Worm (Caenorhabditis elegans) whole organism, L1 larva: Measurements from ENCODE around the gene degt-1.

Source experiments
- C34B4.2 ChIP-seq: sonication (generic microtip); optimal IDR thresholded peaks from 2 replicates; lab custom pipeline; 2017; ENCODE audit warnings: mild to moderate bottlenecking, missing genetic modification characterization, missing compliant biosample characterization
- F16B12.6 ChIP-seq: fragments of 150-350 bp; optimal IDR thresholded peaks from 2 replicates; lab custom pipeline; 2014; ENCODE audit warnings: missing biosample characterization, missing genetic modification characterization
- ama-1 ChIP-seq: fragments of 150-350 bp; optimal IDR thresholded peaks from 2 replicates; lab custom pipeline; 2014
- ceh-82 ChIP-seq, 3 experiments: fragments of 150-350 bp in 1 of 3; sonication (generic microtip) in 2 of 3; optimal IDR thresholded peaks; 2 replicates each; lab custom pipeline; 2014 to 2017; ENCODE audit warnings: missing biosample characterization in 3 of 3, missing genetic modification characterization in 3 of 3
- elt-2 ChIP-seq: sonication (generic microtip); optimal IDR thresholded peaks from 2 replicates; lab custom pipeline; 2016; ENCODE audit warnings: missing genetic modification characterization, mild to moderate bottlenecking, inconsistent platforms, missing compliant biosample characterization, missing genetic modification reagents
- elt-3 ChIP-seq, 6 experiments: fragments of 150-350 bp in 1 of 6; sonication (generic microtip); optimal IDR thresholded peaks; 2 replicates each; lab custom pipeline; 2017 to 2018; ENCODE audit warnings: missing biosample characterization in 6 of 6, missing genetic modification characterization in 6 of 6, inconsistent platforms in 1 of 6
- nhr-237 ChIP-seq: fragments of 150-350 bp; optimal IDR thresholded peaks from 2 replicates; lab custom pipeline; 2014; ENCODE audit warnings: missing biosample characterization, missing genetic modification characterization
- sup-37 ChIP-seq: fragments of 200-800 bp; sonication (Bioruptor generic); optimal IDR thresholded peaks from 2 replicates; lab custom pipeline; 2018; ENCODE audit warnings: mild to moderate bottlenecking, missing genetic modification characterization, missing compliant biosample characterization
- unc-130 ChIP-seq: fragments of 150-350 bp; optimal IDR thresholded peaks from 2 replicates; lab custom pipeline; 2017; ENCODE audit warnings: missing biosample characterization, missing genetic modification characterization, inconsistent platforms
- unc-62 ChIP-seq: fragments of 150-350 bp; optimal IDR thresholded peaks from 2 replicates; lab custom pipeline; 2014; ENCODE audit warnings: missing biosample characterization, missing genetic modification reagents, missing genetic modification characterization
- vab-15 ChIP-seq: sonication (generic microtip); optimal IDR thresholded peaks from 2 replicates; lab custom pipeline; 2017; ENCODE audit warnings: missing genotype, mild to moderate bottlenecking, missing genetic modification characterization, missing compliant biosample characterization

DNA sequence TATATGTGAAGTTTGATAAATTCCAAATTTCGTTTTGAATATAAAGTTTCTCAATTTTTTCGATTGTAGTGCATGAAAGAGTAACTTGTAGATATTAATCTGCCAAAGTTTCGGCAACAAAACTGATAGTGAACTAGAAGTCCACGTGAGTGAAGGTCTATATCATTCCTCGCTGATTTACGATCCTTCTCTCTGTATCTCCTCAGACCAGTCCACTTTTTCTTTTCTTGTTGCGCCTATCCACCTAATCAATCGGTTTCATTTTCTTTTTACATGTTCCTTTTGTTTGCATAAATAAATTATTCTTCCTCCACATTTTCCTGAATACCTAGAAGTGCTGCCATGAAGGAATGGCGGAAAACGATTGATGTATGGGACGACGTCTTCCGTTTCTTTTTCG is 24.0 kb downstream of the degt-1 start:
- no peak for TF ChIP-seq nhr-237
- TF ChIP-seq ama-1, result no peak
- no peak for TF ChIP-seq ceh-82 (tag; optimal IDR thresholded peaks at IDR 0.05; lab: Kevin White, UChicago)
- no peak for TF ChIP-seq elt-2
- TF ChIP-seq unc-62 (GFP tag; lab: Kevin White, UChicago), result no peak
- TF ChIP-seq unc-130 (tag; lab: Kevin White, UChicago), result no peak
- TF ChIP-seq sup-37, result no peak
- TF ChIP-seq F16B12.6 (tag; lab: Kevin White, UChicago), result no peak
- TF ChIP-seq C34B4.2 (tag; lab: Kevin White, UChicago), result no peak
- TF ChIP-seq elt-3 (tag; optimal IDR thresholded peaks at IDR 0.05; lab: Kevin White, UChicago), result peak in 1 of 6 experiments; percentile 35
- no peak for TF ChIP-seq vab-15
